Fruit fly (Drosophila melanogaster) whole organism: Measurements from ENCODE around the gene CG7724.

Experiments used
- CG8478 ChIP-seq: fragments of >200 bp; optimal IDR thresholded peaks from 2 replicates; lab custom pipeline; 2018; ENCODE audit warnings: inconsistent platforms
- Dll ChIP-seq: fragments of >200 bp; optimal IDR thresholded peaks from 2 replicates; lab custom pipeline; 2017
- EcR ChIP-seq, 2 experiments: fragments of >200 bp; optimal IDR thresholded peaks; 2 replicates each; lab custom pipeline; 2017; ENCODE audit warnings: missing biosample characterization in 2 of 2, missing genetic modification characterization in 2 of 2, missing genetic modification reagents in 2 of 2
- pan ChIP-seq: fragments of >200 bp; optimal IDR thresholded peaks from 2 replicates; lab custom pipeline; 2017
- psq ChIP-seq: fragments of >200 bp; optimal IDR thresholded peaks from 2 replicates; lab custom pipeline; 2017
- usp ChIP-seq: fragments of >200 bp; optimal IDR thresholded peaks from 2 replicates; lab custom pipeline; 2017; ENCODE audit warnings: missing biosample characterization, missing genetic modification characterization, mixed read lengths

- TF ChIP-seq pan, result no peak
- TF ChIP-seq EcR (GFP tag; optimal IDR thresholded peaks at IDR 0.05; lab: Kevin White, UChicago), result no peak
- TF ChIP-seq usp, result no peak
- no peak for TF ChIP-seq CG8478 (lab: Kevin White, UChicago)
- no peak for TF ChIP-seq psq (lab: Kevin White, UChicago)
- TF ChIP-seq Dll (lab: Kevin White, UChicago), result no peak
Observed at dm6 chr3L:17035492-17035891, 19.9 kb upstream of the CG7724 start, which contains the start of gene beg.
